Fruit fly (Drosophila melanogaster) whole organism, embryonic: ENCODE data around the gene HDAC3.

Source experiments
- Blimp-1 ChIP-seq: fragments of 200-800 bp; sonication (Bioruptor generic); optimal IDR thresholded peaks from 3 replicates; lab custom pipeline; 2018; ENCODE audit warnings: missing biosample characterization, missing genetic modification characterization, mild to moderate bottlenecking, moderate library complexity, missing genetic modification reagents
- CG10462 ChIP-seq: fragments of 200-800 bp; sonication (Bioruptor generic); optimal IDR thresholded peaks from 2 replicates; lab custom pipeline; 2016; ENCODE audit warnings: missing biosample characterization, missing genetic modification characterization
- CG11247 ChIP-seq: fragments of 200-800 bp; sonication (Bioruptor generic); IDR thresholded peaks from 2 replicates; pipeline ENCODE4 v1.3.6; 2022; ENCODE audit warnings: missing biosample characterization, missing genetic modification characterization
- CG11398 ChIP-seq: fragments of 200-800 bp; sonication (Bioruptor generic); optimal IDR thresholded peaks from 2 replicates; lab custom pipeline; 2016; ENCODE audit warnings: missing biosample characterization, missing genetic modification characterization
- CG11560 ChIP-seq: fragments of 200-800 bp; sonication (Bioruptor generic); IDR thresholded peaks from 3 replicates; pipeline ENCODE4 v1.3.6; 2022; ENCODE audit warnings: missing biosample characterization, missing genetic modification characterization
- CG12155 ChIP-seq: fragments of 200-800 bp; sonication (Bioruptor generic); optimal IDR thresholded peaks from 3 replicates; lab custom pipeline; 2016; ENCODE audit warnings: missing biosample characterization, missing genetic modification characterization
- CG12769 ChIP-seq: fragments of 200-800 bp; sonication (Bioruptor generic); optimal IDR thresholded peaks from 2 replicates; lab custom pipeline; 2019; ENCODE audit warnings: missing biosample characterization, mild to moderate bottlenecking, missing genetic modification characterization, moderate library complexity
- CG15514 ChIP-seq: fragments of 200-800 bp; sonication (Bioruptor generic); optimal IDR thresholded peaks from 3 replicates; lab custom pipeline; 2017; ENCODE audit warnings: missing biosample characterization, missing genetic modification characterization, mild to moderate bottlenecking, moderate library complexity, missing genetic modification reagents
- CG17328 ChIP-seq: fragments of 200-800 bp; sonication (Bioruptor generic); IDR thresholded peaks from 2 replicates; pipeline ENCODE4 v1.3.6; 2022; ENCODE audit warnings: missing biosample characterization, missing genetic modification characterization
- CG1832 ChIP-seq: fragments of 200-800 bp; sonication (Bioruptor generic); optimal IDR thresholded peaks from 2 replicates; lab custom pipeline; 2017; ENCODE audit warnings: missing biosample characterization, mild to moderate bottlenecking, missing genetic modification characterization, inconsistent platforms
- CG2120 ChIP-seq: fragments of 200-800 bp; sonication (Bioruptor generic); optimal IDR thresholded peaks from 3 replicates; lab custom pipeline; 2016; ENCODE audit warnings: missing biosample characterization, missing genetic modification characterization
- CG2199 ChIP-seq: fragments of 200-800 bp; sonication (Bioruptor generic); IDR thresholded peaks from 3 replicates; pipeline ENCODE4 v1.3.6; 2022; ENCODE audit warnings: missing biosample characterization, missing genetic modification characterization
- CG3281 ChIP-seq: fragments of 200-800 bp; sonication (Bioruptor generic); optimal IDR thresholded peaks from 3 replicates; lab custom pipeline; 2017; ENCODE audit warnings: missing biosample characterization, mild to moderate bottlenecking, missing genetic modification characterization
- CG3407 ChIP-seq: fragments of 200-800 bp; sonication (Bioruptor generic); optimal IDR thresholded peaks from 2 replicates; lab custom pipeline; 2018; ENCODE audit warnings: missing biosample characterization, mild to moderate bottlenecking, missing genetic modification characterization
- CG34422 ChIP-seq: fragments of 200-800 bp; sonication (Bioruptor generic); IDR thresholded peaks from 3 replicates; pipeline ENCODE4 v1.3.6; 2022; ENCODE audit warnings: missing biosample characterization, missing genetic modification characterization
- CG3838 ChIP-seq: fragments of 200-800 bp; sonication (Bioruptor generic); optimal IDR thresholded peaks from 3 replicates; lab custom pipeline; 2016; ENCODE audit warnings: missing biosample characterization, missing genetic modification characterization
- CG4424 ChIP-seq: fragments of 200-800 bp; sonication (Bioruptor generic); optimal IDR thresholded peaks from 3 replicates; lab custom pipeline; 2016; ENCODE audit warnings: missing biosample characterization, missing genetic modification characterization
- CG4854 ChIP-seq: fragments of 200-800 bp; sonication (Bioruptor generic); optimal IDR thresholded peaks from 2 replicates; lab custom pipeline; 2016; ENCODE audit warnings: missing biosample characterization, missing genetic modification characterization, inconsistent platforms
- CG7372 ChIP-seq: fragments of 200-800 bp; sonication (Bioruptor generic); IDR thresholded peaks from 2 replicates; pipeline ENCODE4 v1.3.6; 2022; ENCODE audit warnings: missing biosample characterization, missing genetic modification characterization
- CG8281 ChIP-seq: fragments of 200-800 bp; sonication (Bioruptor generic); optimal IDR thresholded peaks from 2 replicates; lab custom pipeline; 2018; ENCODE audit warnings: missing biosample characterization, mild to moderate bottlenecking, missing genetic modification characterization, moderate library complexity
- CG8944 ChIP-seq: fragments of 200-800 bp; sonication (Bioruptor generic); optimal IDR thresholded peaks from 3 replicates; lab custom pipeline; 2016; ENCODE audit warnings: missing biosample characterization, missing genetic modification characterization
- D ChIP-seq, 2 experiments: fragments of 200-800 bp in 1 of 2; fragments of >200 bp in 1 of 2; sonication (Bioruptor generic) in 1 of 2; optimal IDR thresholded peaks; 2 replicates in 1 of 2; 3 replicates in 1 of 2; lab custom pipeline; 2017; ENCODE audit warnings: mild to moderate bottlenecking in 1 of 2, missing biosample characterization in 1 of 2, missing genetic modification characterization in 1 of 2, missing genetic modification reagents in 1 of 2
- Dip3 ChIP-seq: fragments of 200-800 bp; sonication (Bioruptor generic); optimal IDR thresholded peaks from 3 replicates; lab custom pipeline; 2016; ENCODE audit warnings: missing biosample characterization, missing genetic modification characterization
- H15 ChIP-seq: fragments of 200-800 bp; sonication (Bioruptor generic); IDR thresholded peaks from 3 replicates; pipeline ENCODE4 v1.3.6; 2022; ENCODE audit warnings: missing biosample characterization, missing genetic modification characterization
- Max ChIP-seq: fragments of 200-800 bp; sonication (Bioruptor generic); optimal IDR thresholded peaks from 2 replicates; lab custom pipeline; 2016; ENCODE audit warnings: missing biosample characterization, mild to moderate bottlenecking, missing genetic modification characterization
- Med ChIP-seq: fragments of 200-800 bp; sonication (Bioruptor generic); peaks from one replicate; lab custom pipeline; 2016; ENCODE audit warnings: missing biosample characterization, missing genetic modification characterization, mild to moderate bottlenecking, inconsistent platforms, moderate library complexity
- NC2α ChIP-seq: fragments of 200-800 bp; sonication (Bioruptor generic); optimal IDR thresholded peaks from 2 replicates; lab custom pipeline; 2016; ENCODE audit warnings: missing biosample characterization, missing genetic modification characterization
- Oaz ChIP-seq: fragments of 200-800 bp; sonication (Bioruptor generic); IDR thresholded peaks from 2 replicates; pipeline ENCODE4 v1.3.6; 2022; ENCODE audit warnings: missing biosample characterization, missing genetic modification characterization
- Ptx1 ChIP-seq: fragments of 200-800 bp; sonication (Bioruptor generic); IDR thresholded peaks from 2 replicates; pipeline ENCODE4 v1.3.6; 2022; ENCODE audit warnings: missing biosample characterization, missing genetic modification characterization
- Xbp1 ChIP-seq: fragments of 200-800 bp; sonication (Bioruptor generic); optimal IDR thresholded peaks from 3 replicates; lab custom pipeline; 2016; ENCODE audit warnings: missing biosample characterization, mild to moderate bottlenecking, missing genetic modification characterization
- aop ChIP-seq: fragments of 200-800 bp; sonication (Bioruptor generic); IDR thresholded peaks from 2 replicates; pipeline ENCODE4 v1.3.6; 2022; ENCODE audit warnings: missing biosample characterization, missing genetic modification characterization
- az2 ChIP-seq: fragments of 200-800 bp; sonication (Bioruptor generic); optimal IDR thresholded peaks from 3 replicates; lab custom pipeline; 2016; ENCODE audit warnings: missing biosample characterization, missing genetic modification characterization
- bbx ChIP-seq: fragments of 200-800 bp; sonication (Bioruptor generic); IDR thresholded peaks from 2 replicates; pipeline ENCODE4 v1.3.6; 2022; ENCODE audit warnings: missing biosample characterization, missing genetic modification characterization; ENCODE audit not compliant: partially characterized antibody
- bigmax ChIP-seq: fragments of 200-800 bp; sonication (Bioruptor generic); optimal IDR thresholded peaks from 2 replicates; lab custom pipeline; 2018; ENCODE audit warnings: missing biosample characterization, mild to moderate bottlenecking, missing genetic modification characterization
- chif ChIP-seq, 2 experiments: fragments of 200-800 bp; sonication (Bioruptor generic); optimal IDR thresholded peaks; 3 replicates each; lab custom pipeline; 2016; ENCODE audit warnings: missing biosample characterization in 2 of 2, missing genetic modification characterization in 2 of 2
- chm ChIP-seq: fragments of 200-800 bp; sonication (Bioruptor generic); IDR thresholded peaks from 2 replicates; pipeline ENCODE4 v1.3.6; 2022; ENCODE audit warnings: missing biosample characterization, missing genetic modification characterization
- fru ChIP-seq: fragments of >200 bp; optimal IDR thresholded peaks from 2 replicates; lab custom pipeline; 2017
- gce ChIP-seq: fragments of 200-800 bp; sonication (Bioruptor generic); IDR thresholded peaks from 3 replicates; pipeline ENCODE4 v1.3.6; 2022; ENCODE audit warnings: missing biosample characterization, missing genetic modification characterization
- gem ChIP-seq: fragments of 200-800 bp; sonication (Bioruptor generic); optimal IDR thresholded peaks from 2 replicates; lab custom pipeline; 2019; ENCODE audit warnings: missing biosample characterization, mild to moderate bottlenecking, missing genetic modification characterization, moderate library complexity
- gfzf ChIP-seq: fragments of 200-800 bp; sonication (Bioruptor generic); optimal IDR thresholded peaks from 2 replicates; lab custom pipeline; 2016; ENCODE audit warnings: missing biosample characterization, mild to moderate bottlenecking, missing genetic modification characterization, moderate library complexity
- h ChIP-seq: fragments of >200 bp; optimal IDR thresholded peaks from 2 replicates; lab custom pipeline; 2017
- insv ChIP-seq, 2 experiments: fragments of 200-800 bp; sonication (Bioruptor generic); optimal IDR thresholded peaks; 3 replicates each; lab custom pipeline; 2016 to 2018; ENCODE audit warnings: missing biosample characterization in 2 of 2, missing genetic modification characterization in 2 of 2
- jigr1 ChIP-seq: fragments of 200-800 bp; sonication (Bioruptor generic); IDR thresholded peaks from 3 replicates; pipeline ENCODE4 v1.3.6; 2022; ENCODE audit warnings: missing biosample characterization, missing genetic modification characterization
- org-1 ChIP-seq: fragments of 200-800 bp; sonication (Bioruptor generic); optimal IDR thresholded peaks from 2 replicates; lab custom pipeline; 2017; ENCODE audit warnings: missing biosample characterization, missing genetic modification characterization
- otp ChIP-seq: fragments of 200-800 bp; sonication (Bioruptor generic); IDR thresholded peaks from 3 replicates; pipeline ENCODE4, ENCODE4 v1.3.6; 2022; ENCODE audit warnings: missing biosample characterization, missing genetic modification characterization
- pb ChIP-seq: fragments of 200-800 bp; sonication (Bioruptor generic); optimal IDR thresholded peaks from 3 replicates; lab custom pipeline; 2016; ENCODE audit warnings: missing biosample characterization, missing genetic modification characterization
- sd ChIP-seq: fragments of 200-800 bp; sonication (Bioruptor generic); optimal IDR thresholded peaks from 3 replicates; lab custom pipeline; 2018; ENCODE audit warnings: missing biosample characterization, mild to moderate bottlenecking, missing genetic modification characterization, moderate library complexity
- sna ChIP-seq: fragments of 200-800 bp; sonication (Bioruptor generic); IDR thresholded peaks from 2 replicates; pipeline ENCODE4 v1.3.6; 2022; ENCODE audit warnings: missing biosample characterization, missing genetic modification characterization; ENCODE audit not compliant: partially characterized antibody
- unc-4 ChIP-seq: fragments of 200-800 bp; sonication (Bioruptor generic); IDR thresholded peaks from 2 replicates; pipeline ENCODE4 v1.3.6; 2022; ENCODE audit warnings: missing biosample characterization, missing genetic modification characterization; ENCODE audit not compliant: partially characterized antibody
- wdn ChIP-seq: fragments of 200-800 bp; sonication (Bioruptor generic); IDR thresholded peaks from 2 replicates; pipeline ENCODE4 v1.3.6; 2022; ENCODE audit warnings: missing biosample characterization, missing genetic modification characterization
- wek ChIP-seq: fragments of 200-800 bp; sonication (Bioruptor generic); optimal IDR thresholded peaks from 3 replicates; lab custom pipeline; 2018; ENCODE audit warnings: missing biosample characterization, mild to moderate bottlenecking, missing genetic modification characterization, moderate library complexity

The HDAC3 gene

DNA sequence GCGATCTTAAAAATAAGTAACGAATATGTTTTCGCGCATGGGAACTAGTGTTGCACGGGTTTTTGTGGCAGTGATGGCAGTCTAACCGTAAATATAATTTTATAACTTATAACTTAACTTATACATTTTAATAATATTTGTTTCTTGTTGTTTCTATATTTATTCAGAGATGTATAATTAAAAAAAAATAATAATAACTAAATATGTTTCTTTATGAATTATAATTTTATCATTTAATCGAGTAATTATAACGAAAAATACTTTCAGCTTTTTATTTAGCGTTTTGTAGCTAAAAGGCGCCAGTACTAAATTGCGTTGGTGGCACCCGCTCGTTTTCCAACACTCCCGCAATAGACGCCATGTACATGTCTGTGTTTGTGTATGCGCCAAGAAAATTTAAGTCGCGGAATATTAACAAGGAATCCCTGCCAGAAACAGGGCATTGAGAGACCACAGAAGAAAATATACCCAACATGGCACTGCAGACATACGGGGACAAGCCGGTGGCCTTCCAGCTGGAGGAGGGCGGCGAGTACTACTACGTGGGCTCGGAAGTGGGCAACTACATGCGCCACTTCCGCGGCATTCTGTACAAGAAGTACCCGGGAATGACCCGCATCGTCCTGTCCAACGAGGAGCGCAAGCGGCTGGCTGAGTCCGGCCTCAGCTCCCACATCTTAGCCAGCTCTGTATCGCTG lies 3.7 kb downstream of the HDAC3 start, which contains the start of the genes mRpL44 and Snr1 (continued):
- TF ChIP-seq CG3407 (GFP tag; lab: Kevin White, UChicago) (no peak), CG3281 (GFP tag; lab: Kevin White, UChicago) (peak; percentile 69), CG12769 (no peak), Oaz (GFP tag; lab: Robert Waterston, UW) (no peak), CG1832 (GFP tag; lab: Kevin White, UChicago) (no peak), chm (GFP tag; lab: Robert Waterston, UW) (no peak), CG8281 (no peak), CG11247 (GFP tag; lab: Robert Waterston, UW) (no peak), D (optimal IDR thresholded peaks at IDR 0.05; lab: Kevin White, UChicago) (no peak), D (GFP tag; optimal IDR thresholded peaks at IDR 0.05; lab: Kevin White, UChicago) (no peak), az2 (GFP tag; lab: Kevin White, UChicago) (peak; percentile 33), sna (GFP tag; lab: Robert Waterston, UW) (0 out of 2 replicates have a peak, but pooled peaks have one; percentile 13), CG10462 (no peak), bigmax (GFP tag; lab: Kevin White, UChicago) (no peak), CG7372 (no peak), H15 (GFP tag; lab: Robert Waterston, UW) (no peak), CG4854 (GFP tag; lab: Kevin White, UChicago) (no peak), chif (GFP tag; optimal IDR thresholded peaks at IDR 0.05; lab: Kevin White, UChicago) (no peak), Dip3 (GFP tag; lab: Kevin White, UChicago) (no peak), jigr1 (no peak), gce (GFP tag; lab: Robert Waterston, UW) (no peak), wek (GFP tag; lab: Kevin White, UChicago) (no peak), gem (tag; lab: Kevin White, UChicago) (no peak), wdn (no peak), aop (GFP tag; lab: Robert Waterston, UW) (no peak), Med (GFP tag; lab: Kevin White, UChicago) (peak; percentile 87), CG2199 (GFP tag; lab: Robert Waterston, UW) (no peak), gfzf (GFP tag; lab: Kevin White, UChicago) (no peak), pb (no peak), CG15514 (GFP tag; lab: Kevin White, UChicago) (peak; percentile 74), bbx (no peak), unc-4 (GFP tag; lab: Robert Waterston, UW) (no peak), CG17328 (GFP tag; lab: Robert Waterston, UW) (no peak), NC2α (GFP tag; lab: Kevin White, UChicago) (no peak), insv (GFP tag; optimal IDR thresholded peaks at IDR 0.05; lab: Kevin White, UChicago) (peak in 1 of 2 experiments; percentile 57), CG8944 (no peak), fru (no peak), CG2120 (peak; percentile 29), CG11560 (tag; lab: Robert Waterston, UW) (no peak), CG4424 (GFP tag; lab: Kevin White, UChicago) (peak; percentile 49), Ptx1 (GFP tag; lab: Robert Waterston, UW) (peak; percentile 19; the same call in 1 of the 2 replicates), h (lab: Kevin White, UChicago) (no peak), sd (tag; lab: Kevin White, UChicago) (no peak), CG11398 (GFP tag; lab: Kevin White, UChicago) (no peak), Xbp1 (GFP tag; lab: Kevin White, UChicago) (peak; percentile 40), CG34422 (GFP tag; lab: Robert Waterston, UW) (peak; percentile 41; the same call in 1 of the 3 replicates), Max (GFP tag; lab: Kevin White, UChicago) (no peak), otp (no peak), org-1 (GFP tag; lab: Kevin White, UChicago) (no peak), CG12155 (GFP tag; lab: Kevin White, UChicago) (peak; percentile 50), CG3838 (no peak), Blimp-1 (GFP tag; lab: Kevin White, UChicago) (no peak)
